Worm (Caenorhabditis elegans) whole organism, L4 larva: ENCODE data around the gene sdz-19.
A peak's percentile ranks its signal among the peaks of the same experiment; 100 is the strongest.

ENCODE experiments used
- D1046.2 ChIP-seq: fragments of 200-800 bp; sonication (Bioruptor generic); IDR thresholded peaks from 2 replicates; pipeline ENCODE4 v1.3.6; 2022; ENCODE audit warnings: missing genetic modification characterization, missing compliant biosample characterization
- F37D6.2 ChIP-seq: sonication (generic microtip); optimal IDR thresholded peaks from 2 replicates; lab custom pipeline; 2016; ENCODE audit warnings: mild to moderate bottlenecking, missing genetic modification characterization, missing compliant biosample characterization
- F49E8.2 ChIP-seq: sonication (generic microtip); optimal IDR thresholded peaks from 2 replicates; lab custom pipeline; 2016; ENCODE audit warnings: missing compliant biosample characterization, mild to moderate bottlenecking, missing genetic modification characterization, borderline replicate concordance
- T26A8.4 ChIP-seq: fragments of 200-800 bp; sonication (Bioruptor generic); IDR thresholded peaks from 2 replicates; pipeline ENCODE4 v1.3.6; 2022; ENCODE audit warnings: missing genetic modification characterization, missing compliant biosample characterization
- Y105C5A.15 ChIP-seq: fragments of 200-800 bp; sonication (Bioruptor generic); IDR thresholded peaks from 2 replicates; pipeline ENCODE4 v1.3.6; 2022; ENCODE audit warnings: missing genetic modification characterization, missing compliant biosample characterization
- Y75B8A.6 ChIP-seq: fragments of 200-800 bp; sonication (Bioruptor generic); IDR thresholded peaks from 2 replicates; pipeline ENCODE4 v1.3.6; 2022; ENCODE audit warnings: missing genetic modification reagents, missing genetic modification characterization, missing compliant biosample characterization
- aha-1 ChIP-seq: fragments of 150-350 bp; peaks from one replicate; lab custom pipeline; 2014; ENCODE audit warnings: missing biosample characterization, missing genetic modification characterization
- ceh-20 ChIP-seq: fragments of 200-800 bp; sonication (Bioruptor generic); IDR thresholded peaks from 2 replicates; pipeline ENCODE4 v1.3.6; 2022; ENCODE audit warnings: missing genetic modification reagents, missing genetic modification characterization, missing compliant biosample characterization
- ceh-28 ChIP-seq: fragments of 150-350 bp; optimal IDR thresholded peaks from 2 replicates; lab custom pipeline; 2014; ENCODE audit warnings: missing biosample characterization, missing genetic modification reagents, missing genetic modification characterization
- ceh-62 ChIP-seq: sonication (generic microtip); optimal IDR thresholded peaks from 2 replicates; lab custom pipeline; 2017; ENCODE audit warnings: missing biosample characterization, missing genetic modification characterization
- ces-1 ChIP-seq: fragments of 150-350 bp; sonication (generic microtip); optimal IDR thresholded peaks from 4 replicates; lab custom pipeline; 2014; ENCODE audit warnings: missing biosample characterization, missing genetic modification reagents, missing genetic modification characterization
- daf-8 ChIP-seq: fragments of 200-800 bp; sonication (Bioruptor generic); IDR thresholded peaks from 2 replicates; pipeline ENCODE4 v1.3.6; 2022; ENCODE audit warnings: missing genetic modification characterization, missing compliant biosample characterization
- dmd-6 ChIP-seq: fragments of 200-800 bp; sonication (Bioruptor generic); IDR thresholded peaks from 2 replicates; pipeline ENCODE4 v1.3.6; 2022; ENCODE audit warnings: missing genetic modification reagents, missing genetic modification characterization, missing compliant biosample characterization
- dmd-8 ChIP-seq: fragments of 200-800 bp; sonication (Bioruptor generic); IDR thresholded peaks from 2 replicates; pipeline ENCODE4 v1.3.6; 2022; ENCODE audit warnings: missing genetic modification characterization, missing compliant biosample characterization
- dmd-9 ChIP-seq: fragments of 200-800 bp; sonication (Bioruptor generic); IDR thresholded peaks from 2 replicates; pipeline ENCODE4 v1.3.6; 2022; ENCODE audit warnings: missing genetic modification reagents, missing genetic modification characterization, missing compliant biosample characterization
- duxl-1 ChIP-seq: sonication (generic microtip); optimal IDR thresholded peaks from 2 replicates; lab custom pipeline; 2016; ENCODE audit warnings: mild to moderate bottlenecking, missing genetic modification characterization, moderate library complexity, missing compliant biosample characterization; ENCODE audit not compliant: poor library complexity
- dve-1 ChIP-seq: sonication (generic microtip); optimal IDR thresholded peaks from 2 replicates; lab custom pipeline; 2017; ENCODE audit warnings: antibody characterized with exemption, mild to moderate bottlenecking, missing genetic modification characterization, missing compliant biosample characterization; ENCODE audit not compliant: insufficient read depth
- egl-27 ChIP-seq: sonication (generic microtip); optimal IDR thresholded peaks from 3 replicates; lab custom pipeline; 2017; ENCODE audit warnings: missing biosample characterization, missing genetic modification reagents, missing genetic modification characterization
- egl-43 ChIP-seq: fragments of 200-800 bp; sonication (Bioruptor generic); IDR thresholded peaks from 2 replicates; pipeline ENCODE4 v1.3.6; 2022; ENCODE audit warnings: missing genetic modification reagents, missing genetic modification characterization, missing compliant biosample characterization
- fkh-10 ChIP-seq: fragments of 150-350 bp; optimal IDR thresholded peaks from 2 replicates; lab custom pipeline; 2014; ENCODE audit warnings: missing biosample characterization, missing genetic modification reagents, missing genetic modification characterization
- fos-1 ChIP-seq: fragments of 150-350 bp; optimal IDR thresholded peaks from 2 replicates; lab custom pipeline; 2014; ENCODE audit warnings: missing biosample characterization, missing genetic modification characterization
- lin-29 ChIP-seq: fragments of 200-800 bp; sonication (Bioruptor generic); IDR thresholded peaks from 2 replicates; pipeline ENCODE4 v1.3.6; 2022; ENCODE audit warnings: missing genetic modification reagents, missing genetic modification characterization, missing compliant biosample characterization
- lin-38 ChIP-seq: fragments of 200-800 bp; sonication (Bioruptor generic); IDR thresholded peaks from 2 replicates; pipeline ENCODE4 v1.3.6; 2022; ENCODE audit warnings: missing genetic modification reagents, missing genetic modification characterization, missing compliant biosample characterization
- mdl-1 ChIP-seq, 2 experiments: fragments of 150-350 bp in 1 of 2; sonication (generic microtip) in 1 of 2; optimal IDR thresholded peaks; 2 replicates each; lab custom pipeline; 2014 to 2017; ENCODE audit warnings: missing biosample characterization in 2 of 2, missing genetic modification characterization in 2 of 2
- mes-2 ChIP-seq: sonication (generic microtip); optimal IDR thresholded peaks from 2 replicates; lab custom pipeline; 2016; ENCODE audit warnings: missing genotype, mild to moderate bottlenecking, missing genetic modification characterization, missing compliant biosample characterization; ENCODE audit not compliant: poor library complexity, severe bottlenecking
- mxl-3 ChIP-seq: fragments of 200-800 bp; sonication (Bioruptor generic); optimal IDR thresholded peaks from 2 replicates; lab custom pipeline; 2018; ENCODE audit warnings: mild to moderate bottlenecking, missing genetic modification characterization, missing compliant biosample characterization
- nhr-10 ChIP-seq: fragments of 150-350 bp; optimal IDR thresholded peaks from 2 replicates; lab custom pipeline; 2014; ENCODE audit warnings: missing biosample characterization, missing genetic modification characterization
- nhr-11 ChIP-seq: fragments of 150-350 bp; optimal IDR thresholded peaks from 2 replicates; lab custom pipeline; 2014; ENCODE audit warnings: missing biosample characterization, missing genetic modification characterization
- nhr-41 ChIP-seq: fragments of 200-800 bp; sonication (Bioruptor generic); IDR thresholded peaks from 2 replicates; pipeline ENCODE4 v1.3.6; 2022; ENCODE audit warnings: missing genetic modification reagents, missing genetic modification characterization, missing compliant biosample characterization
- nhr-48 ChIP-seq: sonication (generic microtip); optimal IDR thresholded peaks from 2 replicates; lab custom pipeline; 2016; ENCODE audit warnings: mild to moderate bottlenecking, missing genetic modification characterization, missing compliant biosample characterization
- nhr-6 ChIP-seq: fragments of 150-350 bp; optimal IDR thresholded peaks from 2 replicates; lab custom pipeline; 2014; ENCODE audit warnings: missing biosample characterization, missing genetic modification characterization
- nhr-77 ChIP-seq: fragments of 150-350 bp; optimal IDR thresholded peaks from 2 replicates; lab custom pipeline; 2014; ENCODE audit warnings: missing biosample characterization, missing genetic modification characterization
- rbr-2 ChIP-seq: sonication (generic microtip); optimal IDR thresholded peaks from 2 replicates; lab custom pipeline; 2016; ENCODE audit warnings: missing genotype, missing genetic modification characterization, missing compliant biosample characterization
- saeg-2 ChIP-seq: fragments of 200-800 bp; sonication (Bioruptor generic); IDR thresholded peaks from 2 replicates; pipeline ENCODE4 v1.3.6; 2022; ENCODE audit warnings: missing genetic modification reagents, missing genetic modification characterization, missing compliant biosample characterization
- sdz-12 ChIP-seq: fragments of 200-800 bp; sonication (Bioruptor generic); optimal IDR thresholded peaks from 2 replicates; lab custom pipeline; 2018; ENCODE audit warnings: mild to moderate bottlenecking, missing genetic modification characterization, missing compliant biosample characterization
- snpc-4 ChIP-seq: fragments of 150-350 bp; optimal IDR thresholded peaks from 2 replicates; lab custom pipeline; 2014; ENCODE audit warnings: missing biosample characterization, missing genetic modification characterization
- spr-3 ChIP-seq: fragments of 200-800 bp; sonication (Bioruptor generic); optimal IDR thresholded peaks from 2 replicates; lab custom pipeline; 2018; ENCODE audit warnings: mild to moderate bottlenecking, missing genetic modification characterization, missing compliant biosample characterization
- unc-39 ChIP-seq: sonication (generic microtip); optimal IDR thresholded peaks from 2 replicates; lab custom pipeline; 2017; ENCODE audit warnings: missing biosample characterization, missing genetic modification characterization
- unc-62 ChIP-seq, 3 experiments: fragments of 150-350 bp in 1 of 3; sonication (generic microtip); optimal IDR thresholded peaks in 2 of 3; peaks in 1 of 3; 1 replicate in 1 of 3; 2 replicates in 2 of 3; lab custom pipeline; 2014 to 2017; ENCODE audit warnings: missing biosample characterization in 3 of 3, missing genetic modification characterization in 3 of 3, missing genetic modification reagents in 3 of 3, missing genotype in 1 of 3
- vab-7 ChIP-seq: fragments of 200-800 bp; sonication (Bioruptor generic); IDR thresholded peaks from 2 replicates; pipeline ENCODE4 v1.3.6; 2022; ENCODE audit warnings: missing genetic modification reagents, missing genetic modification characterization, missing compliant biosample characterization

Gene sdz-19

DNA sequence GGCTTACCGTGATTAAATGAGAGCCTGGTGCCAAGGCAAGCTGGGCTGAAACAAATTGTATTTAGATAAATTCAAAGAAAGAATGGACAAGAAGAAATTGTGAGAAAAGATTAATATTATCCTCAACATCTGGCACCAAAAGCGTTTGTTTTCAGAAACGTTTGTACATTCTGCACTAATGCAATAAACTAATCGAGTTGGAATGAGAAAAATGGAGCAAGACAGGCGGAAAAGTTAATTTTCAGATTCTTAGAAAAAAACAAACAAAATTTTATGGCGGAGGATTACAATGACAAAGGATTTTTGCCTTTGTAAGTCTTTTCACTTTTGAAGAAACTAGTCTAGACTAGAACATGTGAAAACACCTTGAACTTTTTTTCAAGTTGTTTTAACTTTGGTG lies 48.5 kb upstream of the sdz-19 start, which contains the start of gene npr-4:
npr-4 (minus strand) TSS at position 52 of the 400 bp plus-strand sequence.
- no peak for TF ChIP-seq T26A8.4 (GFP tag; lab: Robert Waterston, UW)
- no peak for TF ChIP-seq mes-2 (tag; lab: Kevin White, UChicago)
- no peak for TF ChIP-seq mdl-1 (tag; optimal IDR thresholded peaks at IDR 0.05; lab: Kevin White, UChicago)
- TF ChIP-seq nhr-10 (tag; lab: Kevin White, UChicago): no peak
- no peak for TF ChIP-seq ceh-28 (tag; lab: Kevin White, UChicago)
- no peak for TF ChIP-seq nhr-48
- no peak for TF ChIP-seq D1046.2
- no peak for TF ChIP-seq nhr-11 (tag; lab: Kevin White, UChicago)
- no peak for TF ChIP-seq F37D6.2 (tag; lab: Kevin White, UChicago)
- TF ChIP-seq unc-39 (tag; lab: Kevin White, UChicago): no peak
- no peak for TF ChIP-seq fkh-10
- no peak for TF ChIP-seq snpc-4 (tag; lab: Kevin White, UChicago)
- no peak for TF ChIP-seq sdz-12 (GFP tag; lab: Kevin White, UChicago)
- TF ChIP-seq Y75B8A.6 (GFP tag; lab: Robert Waterston, UW): no peak

DNA sequence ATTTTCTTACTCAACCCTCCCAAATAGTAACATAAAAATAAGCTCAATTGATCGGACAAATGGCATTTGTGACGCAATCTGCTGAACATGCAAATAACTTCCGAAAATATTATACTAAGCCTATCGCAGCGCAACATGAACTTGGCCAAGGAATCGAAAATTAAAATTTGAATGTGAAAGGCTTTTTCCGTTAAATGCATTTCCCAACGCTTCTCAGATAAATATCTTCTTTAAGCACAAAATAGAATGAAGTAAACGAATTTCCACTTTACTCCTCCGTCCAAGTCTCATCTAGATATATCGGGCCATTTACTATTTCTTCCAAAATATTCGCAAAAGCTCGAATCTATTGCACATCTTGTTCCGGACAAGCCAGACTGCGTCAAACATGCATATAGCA lies 45.9 kb upstream of the sdz-19 start:
- TF ChIP-seq mxl-3 (no peak), fkh-10 (peak; percentile 36), egl-27 (tag; lab: Kevin White, UChicago) (no peak), ceh-20 (GFP tag; lab: Robert Waterston, UW) (no peak), lin-29 (GFP tag; lab: Robert Waterston, UW) (no peak), T26A8.4 (GFP tag; lab: Robert Waterston, UW) (no peak), nhr-41 (no peak)

DNA sequence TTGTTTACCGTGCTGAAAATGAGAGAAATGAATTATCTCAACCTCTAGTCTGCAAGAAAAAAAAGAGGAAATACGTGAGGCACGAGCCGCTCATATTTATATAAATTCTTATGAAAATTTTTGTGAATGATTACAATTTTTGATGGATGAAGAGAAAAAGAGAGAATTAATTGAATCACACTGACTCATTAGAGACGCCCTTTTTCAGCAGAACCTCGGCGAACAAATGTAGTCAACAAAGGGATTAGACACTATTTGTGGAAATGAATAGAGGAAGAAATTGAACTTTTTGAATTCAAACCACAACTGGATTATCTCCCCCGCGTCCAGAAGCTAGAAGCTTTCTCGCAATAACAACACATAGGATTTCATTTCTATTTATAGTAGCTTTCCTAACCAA lies 43.7 kb upstream of the sdz-19 start:
- TF ChIP-seq vab-7: no peak
- no peak for TF ChIP-seq daf-8 (GFP tag; lab: Robert Waterston, UW)
- TF ChIP-seq dmd-8: no peak
- no peak for TF ChIP-seq nhr-41
- TF ChIP-seq egl-43 (GFP tag; lab: Robert Waterston, UW): no peak
- no peak for TF ChIP-seq nhr-48
- TF ChIP-seq fos-1 (tag; lab: Kevin White, UChicago): no peak
- no peak for TF ChIP-seq duxl-1
- no peak for TF ChIP-seq ceh-62 (tag; lab: Kevin White, UChicago)
- no peak for TF ChIP-seq lin-38
- no peak for TF ChIP-seq Y105C5A.15 (GFP tag; lab: Robert Waterston, UW)
- TF ChIP-seq F49E8.2 (tag; lab: Kevin White, UChicago): no peak

DNA sequence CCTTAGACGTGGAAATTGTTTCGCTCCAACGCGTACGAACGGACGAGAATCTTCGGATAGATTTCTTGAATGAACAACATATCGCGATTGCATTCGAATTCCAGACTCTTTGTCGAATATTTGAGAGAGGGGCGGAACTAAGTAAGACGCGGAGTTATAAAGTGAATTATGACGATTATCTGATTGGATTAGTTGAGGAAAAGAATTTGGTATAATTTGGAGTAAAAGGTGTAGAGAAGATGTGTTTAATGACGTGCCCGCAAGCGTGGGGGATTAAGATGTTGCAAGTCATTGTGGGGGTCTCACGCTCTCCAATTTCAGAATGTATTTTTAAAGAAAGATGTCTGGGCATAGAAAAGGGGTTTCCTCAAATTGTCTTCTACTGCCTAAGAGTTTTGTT lies 42.0 kb upstream of the sdz-19 start:
- peak in 1 of 2 experiments; percentile 51 for TF ChIP-seq unc-62 (GFP tag; optimal IDR thresholded peaks at IDR 0.05 in 1 of 2; lab: Kevin White, UChicago)
- no peak for TF ChIP-seq unc-62 (tag; optimal IDR thresholded peaks at IDR 0.05; lab: Kevin White, UChicago)
- peak; percentile 8 for TF ChIP-seq ces-1 (GFP tag; lab: Kevin White, UChicago)
- TF ChIP-seq saeg-2: no peak
- TF ChIP-seq, all 104 proteins: peak for 2

DNA sequence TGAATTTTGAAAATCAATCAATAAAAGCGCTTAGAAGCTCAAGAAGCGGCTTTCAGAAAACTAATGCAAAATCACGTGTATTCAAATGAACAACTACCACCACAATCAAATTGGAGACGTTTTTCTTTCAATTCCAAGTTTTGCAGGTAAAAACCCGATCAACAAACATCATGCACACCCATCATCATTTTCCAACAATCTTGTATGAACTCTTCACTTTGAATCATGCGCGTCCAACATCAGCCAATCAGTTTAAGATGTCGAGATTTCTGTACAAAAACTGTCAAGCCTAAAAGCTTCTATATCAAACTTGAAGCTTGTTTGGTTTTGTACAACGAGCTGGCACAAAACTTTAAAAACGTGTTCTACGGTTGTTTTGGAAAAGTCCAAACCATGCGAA lies 35.7 kb upstream of the sdz-19 start:
- TF ChIP-seq dmd-6 (GFP tag; lab: Robert Waterston, UW) (no peak), nhr-77 (no peak), rbr-2 (tag; lab: Kevin White, UChicago) (no peak), dmd-9 (GFP tag; lab: Robert Waterston, UW) (no peak), aha-1 (tag; lab: Kevin White, UChicago) (peak; percentile 93), nhr-6 (tag; lab: Kevin White, UChicago) (no peak), spr-3 (GFP tag; lab: Kevin White, UChicago) (no peak), dve-1 (tag; lab: Kevin White, UChicago) (no peak), snpc-4 (tag; lab: Kevin White, UChicago) (no peak)
